Worm (Caenorhabditis elegans) whole organism, L4/young adult: Measurements from ENCODE around the gene W02A2.8.

Experiments used
- W03F9.2 ChIP-seq: fragments of 150-350 bp; optimal IDR thresholded peaks from 2 replicates; lab custom pipeline; 2014; ENCODE audit warnings: missing biosample characterization, missing genetic modification characterization
- him-1 ChIP-seq: sonication (generic microtip); optimal IDR thresholded peaks from 2 replicates; lab custom pipeline; 2016; ENCODE audit warnings: missing genotype, missing genetic modification reagents, missing genetic modification characterization, missing compliant biosample characterization

ce11 chrIV:13311331-13312034 is 46.9 kb downstream of the W02A2.8 start:
- no peak for TF ChIP-seq W03F9.2
- no peak for TF ChIP-seq him-1 (tag; lab: Kevin White, UChicago)
